Worm (Caenorhabditis elegans): ENCODE measurements around the gene oac-49.

The oac-49 gene

ce11 chrV:19206911-19207310 is 10.9 kb upstream of the oac-49 start (continued):
- TF ChIP-seq F44E2.7 (GFP tag; IDR thresholded peaks at IDR 0.05) (no peak), Y5F2A.4 (GFP tag; optimal IDR thresholded peaks at IDR 0.05) (no peak), ceh-28 (tag; optimal IDR thresholded peaks at IDR 0.05) (no peak), zip-11 (GFP tag; IDR thresholded peaks at IDR 0.05) (no peak), Y48G9A.11 (GFP tag; IDR thresholded peaks at IDR 0.05) (no peak), ctbp-1 (GFP tag; IDR thresholded peaks at IDR 0.05) (no peak), ceh-44 (GFP tag; IDR thresholded peaks at IDR 0.05) (no peak), F49E8.2 (tag; optimal IDR thresholded peaks at IDR 0.05; ENCODE audit: borderline replicate concordance) (no peak), lsy-2 (tag; optimal IDR thresholded peaks at IDR 0.05) (no peak), arid-1 (GFP tag; conservative IDR thresholded peaks at IDR 0.05) (no peak), unc-39 (tag; optimal IDR thresholded peaks at IDR 0.05) (no peak), php-3 (GFP tag; IDR thresholded peaks at IDR 0.05) (peak; percentile 84), dmd-9 (GFP tag; IDR thresholded peaks at IDR 0.05) (no peak), lim-7 (GFP tag; IDR thresholded peaks at IDR 0.05) (no peak), Y75B8A.6 (GFP tag; IDR thresholded peaks at IDR 0.05) (no peak), mdt-29 (GFP tag; IDR thresholded peaks at IDR 0.05) (no peak), hlh-30 (tag; optimal IDR thresholded peaks at IDR 0.05; ENCODE audit: insufficient read depth) (no peak), aly-2 (tag; optimal IDR thresholded peaks at IDR 0.05) (no peak), lin-13 (GFP tag; optimal IDR thresholded peaks at IDR 0.05) (peak; percentile 29), sdz-12 (GFP tag; optimal IDR thresholded peaks at IDR 0.05) (no peak), ztf-7 (tag; optimal IDR thresholded peaks at IDR 0.05) (no peak), unc-62 (GFP tag; optimal IDR thresholded peaks at IDR 0.05 in 1 of 2) (no peak), unc-62 (tag; optimal IDR thresholded peaks at IDR 0.05) (no peak), jun-1 (tag; optimal IDR thresholded peaks at IDR 0.05) (no peak), lin-38 (GFP tag; IDR thresholded peaks at IDR 0.05) (no peak), snpc-4 (tag; optimal IDR thresholded peaks at IDR 0.05) (no peak), hmg-1.1 (GFP tag; IDR thresholded peaks at IDR 0.05) (no peak), unc-130 (GFP tag; optimal IDR thresholded peaks at IDR 0.05) (no peak), dmd-6 (GFP tag; IDR thresholded peaks at IDR 0.05) (peak; percentile 86), dmd-8 (GFP tag; IDR thresholded peaks at IDR 0.05) (no peak), nhr-10 (tag; optimal IDR thresholded peaks at IDR 0.05) (no peak), nhr-42 (GFP tag; IDR thresholded peaks at IDR 0.05) (no peak), ceh-20 (GFP tag; IDR thresholded peaks at IDR 0.05) (0 out of 2 replicates have a peak, but pooled peaks have one; percentile 10), egl-43 (GFP tag; IDR thresholded peaks at IDR 0.05) (no peak), nhr-77 (tag; optimal IDR thresholded peaks at IDR 0.05) (peak; percentile 32)

- TF ChIP-seq nhr-41 (GFP tag; IDR thresholded peaks at IDR 0.05) (no peak), dpl-1 (GFP tag; optimal IDR thresholded peaks at IDR 0.05) (no peak), lin-29 (GFP tag; IDR thresholded peaks at IDR 0.05) (no peak), Y5F2A.4 (GFP tag; optimal IDR thresholded peaks at IDR 0.05) (no peak), fos-1 (tag; optimal IDR thresholded peaks at IDR 0.05) (no peak), ceh-28 (tag; optimal IDR thresholded peaks at IDR 0.05) (no peak), attf-4 (tag; optimal IDR thresholded peaks at IDR 0.05) (no peak), snpc-4 (tag; optimal IDR thresholded peaks at IDR 0.05) (no peak), R02D3.7 (tag; optimal IDR thresholded peaks at IDR 0.05) (no peak), dmd-8 (GFP tag; IDR thresholded peaks at IDR 0.05) (no peak), arid-1 (GFP tag; conservative IDR thresholded peaks at IDR 0.05) (no peak), dmd-6 (GFP tag; IDR thresholded peaks at IDR 0.05) (no peak), F44E2.7 (GFP tag; IDR thresholded peaks at IDR 0.05) (no peak), nhr-6 (tag; optimal IDR thresholded peaks at IDR 0.05) (no peak), lin-15B (tag; optimal IDR thresholded peaks at IDR 0.05) (no peak), nhr-10 (tag; optimal IDR thresholded peaks at IDR 0.05) (no peak), nhr-102 (tag; optimal IDR thresholded peaks at IDR 0.05) (no peak)
Measured at ce11 chrV:19211795-19212194, 6.0 kb upstream of the oac-49 start, which contains the start of gene nhr-79. TSS of gene nhr-79 (minus strand) at chrV:19211895.
